Worm (Caenorhabditis elegans) whole organism, L1 larva: Measurements from ENCODE around the gene T23B12.5.

ENCODE experiments used
- C04F5.9 ChIP-seq: sonication (generic microtip); optimal IDR thresholded peaks from 2 replicates; lab custom pipeline; 2016; ENCODE audit warnings: missing genetic modification characterization, missing compliant biosample characterization
- C16A3.4 ChIP-seq: fragments of 150-350 bp; optimal IDR thresholded peaks from 2 replicates; lab custom pipeline; 2014; ENCODE audit warnings: missing biosample characterization, missing genetic modification characterization
- F16B12.6 ChIP-seq: fragments of 150-350 bp; optimal IDR thresholded peaks from 2 replicates; lab custom pipeline; 2014; ENCODE audit warnings: missing biosample characterization, missing genetic modification characterization
- aha-1 ChIP-seq: fragments of 150-350 bp; optimal IDR thresholded peaks from 2 replicates; lab custom pipeline; 2014; ENCODE audit warnings: missing biosample characterization, missing genetic modification characterization
- alr-1 ChIP-seq: fragments of 200-800 bp; sonication (Bioruptor generic); optimal IDR thresholded peaks from 2 replicates; lab custom pipeline; 2018; ENCODE audit warnings: borderline replicate concordance, mild to moderate bottlenecking, missing genetic modification characterization, missing compliant biosample characterization
- aly-2 ChIP-seq: fragments of 150-350 bp; optimal IDR thresholded peaks from 2 replicates; lab custom pipeline; 2014; ENCODE audit warnings: missing biosample characterization, missing genetic modification characterization
- blmp-1 ChIP-seq: fragments of 150-350 bp; optimal IDR thresholded peaks from 2 replicates; lab custom pipeline; 2014; ENCODE audit warnings: missing biosample characterization, missing genetic modification characterization
- ceh-82 ChIP-seq, 3 experiments: fragments of 150-350 bp in 1 of 3; sonication (generic microtip) in 2 of 3; optimal IDR thresholded peaks; 2 replicates each; lab custom pipeline; 2014 to 2017; ENCODE audit warnings: missing biosample characterization in 3 of 3, missing genetic modification characterization in 3 of 3
- ceh-90 ChIP-seq: sonication (generic microtip); optimal IDR thresholded peaks from 2 replicates; lab custom pipeline; 2016; ENCODE audit warnings: missing genetic modification characterization, missing compliant biosample characterization
- dsc-1 ChIP-seq: sonication (generic microtip); optimal IDR thresholded peaks from 2 replicates; lab custom pipeline; 2016; ENCODE audit warnings: mild to moderate bottlenecking, missing genetic modification characterization, missing compliant biosample characterization
- efl-1 ChIP-seq, 4 experiments: fragments of 150-350 bp; optimal IDR thresholded peaks in 3 of 4; peaks in 1 of 4; 1 replicate in 1 of 4; 2 replicates in 3 of 4; lab custom pipeline; 2014; ENCODE audit warnings: missing biosample characterization in 2 of 4, missing genetic modification characterization in 2 of 4, missing genetic modification reagents in 2 of 4
- egl-27 ChIP-seq, 2 experiments: fragments of 150-350 bp in 1 of 2; sonication (generic microtip); optimal IDR thresholded peaks; 3 replicates each; lab custom pipeline; 2017 to 2018; ENCODE audit warnings: missing biosample characterization in 2 of 2, missing genetic modification characterization in 2 of 2, missing genetic modification reagents in 2 of 2
- elt-2 ChIP-seq: sonication (generic microtip); optimal IDR thresholded peaks from 2 replicates; lab custom pipeline; 2016; ENCODE audit warnings: missing genetic modification characterization, mild to moderate bottlenecking, inconsistent platforms, missing compliant biosample characterization, missing genetic modification reagents
- elt-3 ChIP-seq, 6 experiments: fragments of 150-350 bp in 1 of 6; sonication (generic microtip); optimal IDR thresholded peaks; 2 replicates each; lab custom pipeline; 2017 to 2018; ENCODE audit warnings: missing biosample characterization in 6 of 6, missing genetic modification characterization in 6 of 6, inconsistent platforms in 1 of 6
- fkh-10 ChIP-seq: sonication (generic microtip); optimal IDR thresholded peaks from 2 replicates; lab custom pipeline; 2017; ENCODE audit warnings: missing biosample characterization, missing genetic modification reagents, missing genetic modification characterization
- fkh-4 ChIP-seq: sonication (generic microtip); optimal IDR thresholded peaks from 2 replicates; lab custom pipeline; 2016; ENCODE audit warnings: missing compliant biosample characterization, missing genetic modification characterization, borderline replicate concordance
- fkh-8 ChIP-seq: sonication (generic microtip); optimal IDR thresholded peaks from 2 replicates; lab custom pipeline; 2016; ENCODE audit warnings: mild to moderate bottlenecking, missing genetic modification characterization, missing compliant biosample characterization
- fos-1 ChIP-seq: fragments of 150-350 bp; optimal IDR thresholded peaks from 2 replicates; lab custom pipeline; 2014; ENCODE audit warnings: missing biosample characterization, missing genetic modification characterization
- grh-1 ChIP-seq: fragments of 200-800 bp; sonication (Bioruptor generic); IDR thresholded peaks from 2 replicates; pipeline ENCODE4 v1.3.6; 2022; ENCODE audit warnings: missing genetic modification reagents, missing genetic modification characterization, missing compliant biosample characterization
- hlh-4 ChIP-seq: sonication (generic microtip); optimal IDR thresholded peaks from 2 replicates; lab custom pipeline; 2016; ENCODE audit warnings: mild to moderate bottlenecking, missing genetic modification characterization, missing compliant biosample characterization
- isw-1 ChIP-seq: fragments of 200-800 bp; sonication (Bioruptor generic); IDR thresholded peaks from 2 replicates; pipeline ENCODE4 v1.3.6; 2022; ENCODE audit warnings: missing genetic modification characterization, missing compliant biosample characterization
- jun-1 ChIP-seq: fragments of 150-350 bp; optimal IDR thresholded peaks from 2 replicates; lab custom pipeline; 2014; ENCODE audit warnings: missing biosample characterization, missing genetic modification reagents, missing genetic modification characterization
- lin-14 ChIP-seq: fragments of 200-800 bp; sonication (Bioruptor generic); optimal IDR thresholded peaks from 2 replicates; lab custom pipeline; 2018; ENCODE audit warnings: mild to moderate bottlenecking, missing genetic modification characterization, moderate library complexity, missing compliant biosample characterization
- lin-35 ChIP-seq, 2 experiments: fragments of 150-350 bp; optimal IDR thresholded peaks; 2 replicates each; lab custom pipeline; 2014; ENCODE audit warnings: missing biosample characterization in 2 of 2, missing genetic modification characterization in 2 of 2, missing genetic modification reagents in 2 of 2
- lir-3 ChIP-seq: sonication (generic microtip); optimal IDR thresholded peaks from 2 replicates; lab custom pipeline; 2016; ENCODE audit warnings: mild to moderate bottlenecking, missing genetic modification characterization, moderate library complexity, missing compliant biosample characterization; ENCODE audit not compliant: poor library complexity
- lsy-2 ChIP-seq, 2 experiments: fragments of 150-350 bp; optimal IDR thresholded peaks; 2 replicates each; lab custom pipeline; 2014; ENCODE audit warnings: missing biosample characterization in 2 of 2, missing genetic modification characterization in 2 of 2
- mdl-1 ChIP-seq, 2 experiments: fragments of 150-350 bp; optimal IDR thresholded peaks; 2 replicates each; lab custom pipeline; 2014 to 2017; ENCODE audit warnings: missing biosample characterization in 2 of 2, missing genetic modification characterization in 2 of 2, inconsistent platforms in 1 of 2
- mep-1 ChIP-seq: fragments of 150-350 bp; optimal IDR thresholded peaks from 2 replicates; lab custom pipeline; 2014; ENCODE audit warnings: missing biosample characterization, missing genetic modification characterization
- nhr-20 ChIP-seq: sonication (generic microtip); optimal IDR thresholded peaks from 2 replicates; lab custom pipeline; 2016; ENCODE audit warnings: mild to moderate bottlenecking, missing genetic modification characterization, missing compliant biosample characterization
- nhr-237 ChIP-seq: fragments of 150-350 bp; optimal IDR thresholded peaks from 2 replicates; lab custom pipeline; 2014; ENCODE audit warnings: missing biosample characterization, missing genetic modification characterization
- nhr-71 ChIP-seq: sonication (generic microtip); optimal IDR thresholded peaks from 2 replicates; lab custom pipeline; 2016; ENCODE audit warnings: mild to moderate bottlenecking, missing genetic modification characterization, moderate library complexity, missing compliant biosample characterization
- nhr-77 ChIP-seq: fragments of 150-350 bp; optimal IDR thresholded peaks from 2 replicates; lab custom pipeline; 2014; ENCODE audit warnings: missing biosample characterization, missing genetic modification characterization
- nhr-85 ChIP-seq: sonication (generic microtip); peaks from one replicate; lab custom pipeline; 2016; ENCODE audit warnings: missing genetic modification characterization, inconsistent platforms, missing compliant biosample characterization
- nhr-90 ChIP-seq: sonication (generic microtip); optimal IDR thresholded peaks from 2 replicates; lab custom pipeline; 2016; ENCODE audit warnings: mild to moderate bottlenecking, missing genetic modification characterization, missing compliant biosample characterization; ENCODE audit not compliant: poor library complexity
- pag-3 ChIP-seq: sonication (generic microtip); optimal IDR thresholded peaks from 2 replicates; lab custom pipeline; 2017; ENCODE audit warnings: missing genetic modification characterization, mild to moderate bottlenecking, missing compliant biosample characterization, antibody characterized with exemption, borderline replicate concordance; ENCODE audit not compliant: insufficient read depth
- skn-1 ChIP-seq: fragments of 150-350 bp; optimal IDR thresholded peaks from 2 replicates; lab custom pipeline; 2014; ENCODE audit warnings: missing biosample characterization, missing genetic modification characterization
- snpc-4 ChIP-seq: fragments of 150-350 bp; optimal IDR thresholded peaks from 2 replicates; lab custom pipeline; 2014; ENCODE audit warnings: missing biosample characterization, missing genetic modification characterization
- snu-23 ChIP-seq: sonication (generic microtip); optimal IDR thresholded peaks from 2 replicates; lab custom pipeline; 2016; ENCODE audit warnings: missing genetic modification characterization, missing compliant biosample characterization
- sox-4 ChIP-seq: sonication (generic microtip); optimal IDR thresholded peaks from 2 replicates; lab custom pipeline; 2016; ENCODE audit warnings: missing genetic modification characterization, missing compliant biosample characterization
- sptf-1 ChIP-seq: fragments of 150-350 bp; optimal IDR thresholded peaks from 2 replicates; lab custom pipeline; 2014; ENCODE audit warnings: missing biosample characterization, missing genetic modification characterization
- sup-37 ChIP-seq: fragments of 200-800 bp; sonication (Bioruptor generic); optimal IDR thresholded peaks from 2 replicates; lab custom pipeline; 2018; ENCODE audit warnings: mild to moderate bottlenecking, missing genetic modification characterization, missing compliant biosample characterization
- swsn-7 ChIP-seq: sonication (generic microtip); optimal IDR thresholded peaks from 2 replicates; lab custom pipeline; 2016; ENCODE audit warnings: missing genetic modification characterization, missing compliant biosample characterization
- unc-62 ChIP-seq: fragments of 150-350 bp; optimal IDR thresholded peaks from 2 replicates; lab custom pipeline; 2014; ENCODE audit warnings: missing biosample characterization, missing genetic modification reagents, missing genetic modification characterization
- unc-86 ChIP-seq: sonication (generic microtip); optimal IDR thresholded peaks from 2 replicates; lab custom pipeline; 2016; ENCODE audit warnings: missing genetic modification characterization, missing compliant biosample characterization
- vab-15 ChIP-seq: sonication (generic microtip); optimal IDR thresholded peaks from 2 replicates; lab custom pipeline; 2017; ENCODE audit warnings: missing genotype, mild to moderate bottlenecking, missing genetic modification characterization, missing compliant biosample characterization
- xbp-1 ChIP-seq: sonication (generic microtip); optimal IDR thresholded peaks from 2 replicates; lab custom pipeline; 2016; ENCODE audit warnings: missing genetic modification characterization, missing compliant biosample characterization
- zip-4 ChIP-seq: fragments of 200-800 bp; sonication (Bioruptor generic); optimal IDR thresholded peaks from 2 replicates; lab custom pipeline; 2018; ENCODE audit warnings: mild to moderate bottlenecking, missing genetic modification characterization, moderate library complexity, missing compliant biosample characterization
- ztf-11 ChIP-seq, 2 experiments: sonication (generic microtip); optimal IDR thresholded peaks; 2 replicates each; lab custom pipeline; 2016 to 2017; ENCODE audit warnings: missing genetic modification characterization in 2 of 2, missing biosample characterization in 1 of 2, missing compliant biosample characterization in 1 of 2

The T23B12.5 gene

DNA sequence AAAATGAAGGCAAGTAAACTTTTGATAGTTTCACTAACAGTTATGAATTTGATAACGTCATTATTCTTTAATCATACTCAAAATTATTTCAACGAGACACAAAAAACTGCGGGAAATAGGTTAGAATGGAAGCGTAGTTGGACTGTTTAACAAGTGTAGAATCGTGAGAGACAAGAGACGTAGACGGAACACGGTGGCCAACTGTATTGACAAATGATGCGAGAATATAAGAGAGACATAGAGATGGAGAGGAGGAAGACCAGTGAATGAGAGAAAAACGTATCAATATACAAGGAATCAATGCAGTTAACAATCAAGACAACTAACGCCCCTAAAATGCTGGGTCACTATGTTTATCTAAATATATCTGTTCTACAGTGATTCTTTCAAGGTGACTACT is 2.2 kb downstream of the T23B12.5 start:
- TF ChIP-seq lsy-2 (tag; optimal IDR thresholded peaks at IDR 0.05; lab: Kevin White, UChicago) (peak; percentile 5 to 62), alr-1 (no peak), mep-1 (tag; lab: Kevin White, UChicago) (peak; percentile 16), lin-35 (GFP tag; optimal IDR thresholded peaks at IDR 0.05; lab: Kevin White, UChicago) (peak; percentile 2 to 64), fkh-10 (GFP tag; lab: Kevin White, UChicago) (no peak), xbp-1 (tag; lab: Kevin White, UChicago) (no peak), nhr-90 (tag; lab: Kevin White, UChicago) (peak; percentile 41), egl-27 (tag; optimal IDR thresholded peaks at IDR 0.05; lab: Kevin White, UChicago) (no peak), isw-1 (GFP tag; lab: Robert Waterston, UW) (no peak), fkh-4 (tag; lab: Kevin White, UChicago) (no peak), sox-4 (tag; lab: Kevin White, UChicago) (no peak), ceh-90 (tag; lab: Kevin White, UChicago) (no peak), nhr-85 (tag; lab: Kevin White, UChicago) (peak; percentile 80), aly-2 (tag; lab: Kevin White, UChicago) (no peak), lin-14 (GFP tag; lab: Kevin White, UChicago) (peak; percentile 71), swsn-7 (tag; lab: Kevin White, UChicago) (no peak), aha-1 (tag; lab: Kevin White, UChicago) (no peak), ztf-11 (tag; optimal IDR thresholded peaks at IDR 0.05; lab: Kevin White, UChicago) (no peak), blmp-1 (tag; lab: Kevin White, UChicago) (peak; percentile 78), nhr-237 (tag; lab: Kevin White, UChicago) (no peak), unc-86 (tag; lab: Kevin White, UChicago) (no peak), C04F5.9 (no peak), zip-4 (GFP tag; lab: Kevin White, UChicago) (no peak), fkh-8 (tag; lab: Kevin White, UChicago) (no peak), skn-1 (tag; lab: Kevin White, UChicago) (no peak), elt-3 (tag; optimal IDR thresholded peaks at IDR 0.05; lab: Kevin White, UChicago) (peak in 3 of 6 experiments; percentile 24 to 53 (median 49)), mdl-1 (tag; optimal IDR thresholded peaks at IDR 0.05; lab: Kevin White, UChicago) (peak in 1 of 2 experiments; percentile 17), C16A3.4 (tag; lab: Kevin White, UChicago) (peak; percentile 28), nhr-71 (peak; percentile 48), hlh-4 (tag; lab: Kevin White, UChicago) (no peak), snpc-4 (tag; lab: Kevin White, UChicago) (no peak), nhr-20 (tag; lab: Kevin White, UChicago) (peak; percentile 53), jun-1 (tag; lab: Kevin White, UChicago) (peak; percentile 43), fos-1 (tag; lab: Kevin White, UChicago) (peak; percentile 9), vab-15 (tag; lab: Kevin White, UChicago) (no peak), nhr-77 (tag; lab: Kevin White, UChicago) (peak; percentile 60), ceh-82 (tag; optimal IDR thresholded peaks at IDR 0.05; lab: Kevin White, UChicago) (no peak), sup-37 (GFP tag; lab: Kevin White, UChicago) (no peak), pag-3 (tag; lab: Kevin White, UChicago) (no peak), dsc-1 (tag; lab: Kevin White, UChicago) (no peak), unc-62 (GFP tag; lab: Kevin White, UChicago) (no peak), lir-3 (tag; lab: Kevin White, UChicago) (no peak), efl-1 (optimal IDR thresholded peaks at IDR 0.05; lab: Kevin White, UChicago) (peak in 1 of 2 experiments; percentile 22), efl-1 (GFP tag; optimal IDR thresholded peaks at IDR 0.05 in 1 of 2; lab: Kevin White, UChicago) (peak in 1 of 2 experiments; percentile 1), sptf-1 (no peak), elt-2 (tag; lab: Kevin White, UChicago) (peak; percentile 51), F16B12.6 (tag; lab: Kevin White, UChicago) (no peak), grh-1 (no peak), snu-23 (GFP tag; lab: Kevin White, UChicago) (peak; percentile 48)
